Worm (Caenorhabditis elegans) whole organism, L1 larva: ENCODE data around the gene pas-2.

ENCODE experiments used
- fos-1 ChIP-seq: fragments of 150-350 bp; optimal IDR thresholded peaks from 2 replicates; lab custom pipeline; 2014; ENCODE audit warnings: missing biosample characterization, missing genetic modification characterization
- lir-3 ChIP-seq: sonication (generic microtip); optimal IDR thresholded peaks from 2 replicates; lab custom pipeline; 2016; ENCODE audit warnings: mild to moderate bottlenecking, missing genetic modification characterization, moderate library complexity, missing compliant biosample characterization; ENCODE audit not compliant: poor library complexity

ce11 chrV:10724472-10724871 is 45.7 kb upstream of the pas-2 start:
- TF ChIP-seq lir-3 (tag; lab: Kevin White, UChicago) (no peak), fos-1 (tag; lab: Kevin White, UChicago) (no peak)
